Fruit fly (Drosophila melanogaster): ENCODE data around the gene CG6974.
A peak's percentile ranks its signal among the peaks of the same experiment; 100 is the strongest.

CG6974 gene

dm6 chr3R:15089250-15089921 lies 10.3 kb upstream of the CG6974 start (continued):
- TF ChIP-seq CG17912 (GFP tag; optimal IDR thresholded peaks at IDR 0.05) (no peak), CG14667 (GFP tag; IDR thresholded peaks at IDR 0.05) (no peak), sima (GFP tag; optimal IDR thresholded peaks at IDR 0.05) (no peak), CG2120 (GFP tag; optimal IDR thresholded peaks at IDR 0.05) (peak; percentile 3), CG11085 (GFP tag; IDR thresholded peaks at IDR 0.05) (no peak), Camta (GFP tag; optimal IDR thresholded peaks at IDR 0.05) (peak; percentile 10), TFAM (GFP tag; optimal IDR thresholded peaks at IDR 0.05) (no peak), CG1603 (tag; optimal IDR thresholded peaks at IDR 0.05) (no peak), dan (GFP tag; IDR thresholded peaks at IDR 0.05) (no peak), CG18262 (tag; optimal IDR thresholded peaks at IDR 0.05) (peak; percentile 19), CG9797 (GFP tag; optimal IDR thresholded peaks at IDR 0.05) (no peak), CG14050 (GFP tag; IDR thresholded peaks at IDR 0.05) (no peak), CG6765 (GFP tag; optimal IDR thresholded peaks at IDR 0.05) (no peak), B-H1 (GFP tag; IDR thresholded peaks at IDR 0.05) (no peak), ewg (GFP tag; optimal IDR thresholded peaks at IDR 0.05) (no peak), Bgb (GFP tag; IDR thresholded peaks at IDR 0.05; ENCODE audit: partially characterized antibody) (no peak), H2.0 (GFP tag; IDR thresholded peaks at IDR 0.05) (0 out of 2 replicates have a peak, but pooled peaks have one; percentile 26), gro (GFP tag; optimal IDR thresholded peaks at IDR 0.05) (peak; percentile 19), Atf6 (GFP tag; IDR thresholded peaks at IDR 0.05) (0 out of 2 replicates have a peak, but pooled peaks have one; percentile 6), lab (GFP tag; optimal IDR thresholded peaks at IDR 0.05) (peak; percentile 81), pnt (GFP tag; optimal IDR thresholded peaks at IDR 0.05) (no peak), dmrt99B (tag; optimal IDR thresholded peaks at IDR 0.05) (no peak), en (GFP tag; optimal IDR thresholded peaks at IDR 0.05) (no peak), CG30403 (GFP tag; optimal IDR thresholded peaks at IDR 0.05) (no peak), dm (GFP tag; optimal IDR thresholded peaks at IDR 0.05) (no peak), CG8281 (tag; optimal IDR thresholded peaks at IDR 0.05) (no peak), trem (tag; optimal IDR thresholded peaks at IDR 0.05) (no peak), NFAT (GFP tag; IDR thresholded peaks at IDR 0.05) (no peak), nau (GFP tag; optimal IDR thresholded peaks at IDR 0.05) (peak; percentile 74), cwo (GFP tag; optimal IDR thresholded peaks at IDR 0.05) (no peak), Elba2 (GFP tag; optimal IDR thresholded peaks at IDR 0.05) (no peak), kah (GFP tag; optimal IDR thresholded peaks at IDR 0.05) (no peak), CG3995 (GFP tag; optimal IDR thresholded peaks at IDR 0.05) (no peak), br (optimal IDR thresholded peaks at IDR 0.05) (no peak), CG17328 (GFP tag; IDR thresholded peaks at IDR 0.05) (no peak), CG10462 (GFP tag; optimal IDR thresholded peaks at IDR 0.05) (no peak), zen (tag; optimal IDR thresholded peaks at IDR 0.05) (peak; percentile 3), E2f1 (GFP tag; IDR thresholded peaks at IDR 0.05) (no peak), HLHmδ (GFP tag; optimal IDR thresholded peaks at IDR 0.05) (no peak), CG1602 (GFP tag; optimal IDR thresholded peaks at IDR 0.05) (no peak), kni (GFP tag; optimal IDR thresholded peaks at IDR 0.05) (peak; percentile 71), ham (GFP tag; IDR thresholded peaks at IDR 0.05) (no peak), CG9609 (GFP tag; optimal IDR thresholded peaks at IDR 0.05) (no peak), bowl (GFP tag; IDR thresholded peaks at IDR 0.05) (0 out of 2 replicates have a peak, but pooled peaks have one; percentile 12), CG16813 (GFP tag; IDR thresholded peaks at IDR 0.05; ENCODE audit: partially characterized antibody) (no peak), Usf (GFP tag; optimal IDR thresholded peaks at IDR 0.05) (no peak), run (tag; optimal IDR thresholded peaks at IDR 0.05) (no peak), CG30431 (GFP tag; optimal IDR thresholded peaks at IDR 0.05) (no peak), fd64A (GFP tag; optimal IDR thresholded peaks at IDR 0.05) (peak; percentile 78), nerfin-2 (GFP tag; IDR thresholded peaks at IDR 0.05; ENCODE audit: partially characterized antibody) (no peak), gcm (GFP tag; optimal IDR thresholded peaks at IDR 0.05) (peak; percentile 26)

Measured in whole organism, embryonic.